Fruit fly (Drosophila melanogaster) whole organism, embryonic: ENCODE measurements around the gene SkpD.

Experiments used
- BEAF-32 ChIP-seq: fragments of 200-800 bp; sonication (Bioruptor generic); optimal IDR thresholded peaks from 3 replicates; lab custom pipeline; 2017; ENCODE audit warnings: missing biosample characterization, missing genetic modification characterization, mild to moderate bottlenecking, moderate library complexity, missing genetic modification reagents
- Blimp-1 ChIP-seq: fragments of 200-800 bp; sonication (Bioruptor generic); optimal IDR thresholded peaks from 3 replicates; lab custom pipeline; 2018; ENCODE audit warnings: missing biosample characterization, missing genetic modification characterization, mild to moderate bottlenecking, moderate library complexity, missing genetic modification reagents
- CG11504 ChIP-seq: fragments of 200-800 bp; sonication (Bioruptor generic); optimal IDR thresholded peaks from 3 replicates; lab custom pipeline; 2019; ENCODE audit warnings: missing biosample characterization, mild to moderate bottlenecking, missing genetic modification characterization, moderate library complexity
- CG11695 ChIP-seq: fragments of 200-800 bp; sonication (Bioruptor generic); IDR thresholded peaks from 3 replicates; pipeline ENCODE4 v1.3.6; 2022; ENCODE audit warnings: missing biosample characterization, missing genetic modification characterization
- CG12236 ChIP-seq: fragments of 200-800 bp; sonication (Bioruptor generic); optimal IDR thresholded peaks from 2 replicates; lab custom pipeline; 2016; ENCODE audit warnings: missing biosample characterization, missing genetic modification characterization
- CG14441 ChIP-seq: fragments of 200-800 bp; sonication (Bioruptor generic); IDR thresholded peaks from 2 replicates; pipeline ENCODE4 v1.3.6; 2022; ENCODE audit warnings: missing biosample characterization, missing genetic modification characterization
- CG1647 ChIP-seq: fragments of 200-800 bp; sonication (Bioruptor generic); optimal IDR thresholded peaks from 3 replicates; lab custom pipeline; 2016; ENCODE audit warnings: missing biosample characterization, missing genetic modification characterization
- CG16813 ChIP-seq: fragments of 200-800 bp; sonication (Bioruptor generic); IDR thresholded peaks from 3 replicates; pipeline ENCODE4 v1.3.6; 2022; ENCODE audit warnings: missing biosample characterization, missing genetic modification characterization; ENCODE audit not compliant: partially characterized antibody
- CG2120 ChIP-seq: fragments of 200-800 bp; sonication (Bioruptor generic); optimal IDR thresholded peaks from 3 replicates; lab custom pipeline; 2016; ENCODE audit warnings: missing biosample characterization, missing genetic modification characterization
- CG2712 ChIP-seq: fragments of 200-800 bp; optimal IDR thresholded peaks from 3 replicates; lab custom pipeline; 2019; ENCODE audit warnings: missing biosample characterization, mild to moderate bottlenecking, missing genetic modification characterization, moderate library complexity
- CG30403 ChIP-seq: fragments of 200-800 bp; sonication (Bioruptor generic); optimal IDR thresholded peaks from 3 replicates; lab custom pipeline; 2016; ENCODE audit warnings: missing biosample characterization, missing genetic modification characterization
- CG3163 ChIP-seq: fragments of 200-800 bp; sonication (Bioruptor generic); optimal IDR thresholded peaks from 3 replicates; lab custom pipeline; 2016; ENCODE audit warnings: missing biosample characterization, missing genetic modification characterization
- CG3281 ChIP-seq: fragments of 200-800 bp; sonication (Bioruptor generic); optimal IDR thresholded peaks from 3 replicates; lab custom pipeline; 2017; ENCODE audit warnings: missing biosample characterization, mild to moderate bottlenecking, missing genetic modification characterization
- CG34422 ChIP-seq: fragments of 200-800 bp; sonication (Bioruptor generic); IDR thresholded peaks from 3 replicates; pipeline ENCODE4 v1.3.6; 2022; ENCODE audit warnings: missing biosample characterization, missing genetic modification characterization
- CG3838 ChIP-seq: fragments of 200-800 bp; sonication (Bioruptor generic); optimal IDR thresholded peaks from 3 replicates; lab custom pipeline; 2016; ENCODE audit warnings: missing biosample characterization, missing genetic modification characterization
- CG43689 ChIP-seq: fragments of 200-800 bp; sonication (Bioruptor generic); IDR thresholded peaks from 2 replicates; pipeline ENCODE4 v1.3.6; 2022; ENCODE audit warnings: missing biosample characterization, missing genetic modification characterization
- CG7357 ChIP-seq: fragments of 200-800 bp; sonication (Bioruptor generic); IDR thresholded peaks from 3 replicates; pipeline ENCODE4 v1.3.6; 2022; ENCODE audit warnings: missing biosample characterization, missing genetic modification characterization
- CG7372 ChIP-seq: fragments of 200-800 bp; sonication (Bioruptor generic); IDR thresholded peaks from 2 replicates; pipeline ENCODE4 v1.3.6; 2022; ENCODE audit warnings: missing biosample characterization, missing genetic modification characterization
- CG7928 ChIP-seq: fragments of 200-800 bp; sonication (Bioruptor generic); optimal IDR thresholded peaks from 2 replicates; lab custom pipeline; 2017; ENCODE audit warnings: missing biosample characterization, mild to moderate bottlenecking, missing genetic modification characterization
- CG7987 ChIP-seq: fragments of 200-800 bp; sonication (Bioruptor generic); optimal IDR thresholded peaks from 2 replicates; lab custom pipeline; 2018; ENCODE audit warnings: missing biosample characterization, mild to moderate bottlenecking, missing genetic modification characterization, moderate library complexity
- CG8089 ChIP-seq: fragments of 200-800 bp; sonication (Bioruptor generic); optimal IDR thresholded peaks from 3 replicates; lab custom pipeline; 2016; ENCODE audit warnings: missing biosample characterization, missing genetic modification characterization
- D19B ChIP-seq: fragments of 200-800 bp; sonication (Bioruptor generic); optimal IDR thresholded peaks from 2 replicates; lab custom pipeline; 2017; ENCODE audit warnings: missing biosample characterization, mild to moderate bottlenecking, missing genetic modification characterization
- Dip3 ChIP-seq: fragments of 200-800 bp; sonication (Bioruptor generic); optimal IDR thresholded peaks from 3 replicates; lab custom pipeline; 2016; ENCODE audit warnings: missing biosample characterization, missing genetic modification characterization
- Gug ChIP-seq: fragments of 200-800 bp; sonication (Bioruptor generic); IDR thresholded peaks from 4 replicates; pipeline ENCODE4 v1.3.6; 2022; ENCODE audit warnings: missing biosample characterization, missing genetic modification characterization
- MBD-R2 ChIP-seq: fragments of 200-800 bp; sonication (Bioruptor generic); IDR thresholded peaks from 2 replicates; pipeline ENCODE4 v1.3.6; 2022; ENCODE audit warnings: missing biosample characterization, missing genetic modification characterization
- Med ChIP-seq: fragments of 200-800 bp; sonication (Bioruptor generic); peaks from one replicate; lab custom pipeline; 2016; ENCODE audit warnings: missing biosample characterization, missing genetic modification characterization, mild to moderate bottlenecking, inconsistent platforms, moderate library complexity
- Meics ChIP-seq: fragments of 200-800 bp; sonication (Bioruptor generic); optimal IDR thresholded peaks from 2 replicates; lab custom pipeline; 2017; ENCODE audit warnings: missing biosample characterization, mild to moderate bottlenecking, missing genetic modification characterization
- Myb ChIP-seq: fragments of 200-800 bp; sonication (Bioruptor generic); optimal IDR thresholded peaks from 2 replicates; lab custom pipeline; 2016; ENCODE audit warnings: missing biosample characterization, missing genetic modification characterization
- Taf1 ChIP-seq: fragments of 200-800 bp; sonication (Bioruptor generic); IDR thresholded peaks from 2 replicates; pipeline ENCODE4 v1.3.6; 2022; ENCODE audit warnings: missing biosample characterization, missing genetic modification characterization
- ara ChIP-seq: fragments of 200-800 bp; sonication (Bioruptor generic); IDR thresholded peaks from 2 replicates; pipeline ENCODE4 v1.3.6; 2022; ENCODE audit warnings: missing biosample characterization, missing genetic modification characterization
- bbx ChIP-seq: fragments of 200-800 bp; sonication (Bioruptor generic); IDR thresholded peaks from 2 replicates; pipeline ENCODE4 v1.3.6; 2022; ENCODE audit warnings: missing biosample characterization, missing genetic modification characterization; ENCODE audit not compliant: partially characterized antibody
- dan ChIP-seq: fragments of 200-800 bp; sonication (Bioruptor generic); IDR thresholded peaks from 2 replicates; pipeline ENCODE4 v1.3.6; 2022; ENCODE audit warnings: missing biosample characterization, missing genetic modification characterization
- dpn ChIP-seq, 2 experiments: fragments of 200-800 bp; sonication (Bioruptor generic); optimal IDR thresholded peaks; 3 replicates each; lab custom pipeline; 2016; ENCODE audit warnings: missing biosample characterization in 2 of 2, missing genetic modification characterization in 2 of 2
- emc ChIP-seq: fragments of 200-800 bp; sonication (Bioruptor generic); optimal IDR thresholded peaks from 2 replicates; lab custom pipeline; 2016; ENCODE audit warnings: missing biosample characterization, missing genetic modification characterization
- gro ChIP-seq: fragments of 200-800 bp; sonication (Bioruptor generic); optimal IDR thresholded peaks from 2 replicates; lab custom pipeline; 2016; ENCODE audit warnings: missing biosample characterization, missing genetic modification characterization
- gt ChIP-seq: fragments of 200-800 bp; sonication (Bioruptor generic); IDR thresholded peaks from 2 replicates; pipeline ENCODE4 v1.3.6; 2022; ENCODE audit warnings: missing biosample characterization, missing genetic modification characterization
- her ChIP-seq: fragments of 200-800 bp; sonication (Bioruptor generic); optimal IDR thresholded peaks from 2 replicates; lab custom pipeline; 2016; ENCODE audit warnings: missing biosample characterization, missing genetic modification characterization
- hkb ChIP-seq, 2 experiments: fragments of 200-800 bp in 1 of 2; fragments of >200 bp in 1 of 2; sonication (Bioruptor generic) in 1 of 2; IDR thresholded peaks in 1 of 2; optimal IDR thresholded peaks in 1 of 2; 2 replicates each; pipeline versions ENCODE4 v1.3.6 to Lab custom; 2017 to 2022; ENCODE audit warnings: missing biosample characterization in 1 of 2, missing genetic modification characterization in 1 of 2
- hth ChIP-seq: fragments of >200 bp; optimal IDR thresholded peaks from 2 replicates; lab custom pipeline; 2017; ENCODE audit warnings: inconsistent platforms
- kni ChIP-seq: fragments of 200-800 bp; sonication (Bioruptor generic); optimal IDR thresholded peaks from 3 replicates; lab custom pipeline; 2017; ENCODE audit warnings: mild to moderate bottlenecking, missing biosample characterization, missing genetic modification reagents, missing genetic modification characterization
- mam ChIP-seq: fragments of 200-800 bp; sonication (Bioruptor generic); optimal IDR thresholded peaks from 3 replicates; lab custom pipeline; 2016; ENCODE audit warnings: missing biosample characterization, missing genetic modification characterization
- odd ChIP-seq: fragments of 200-800 bp; sonication (Bioruptor generic); optimal IDR thresholded peaks from 2 replicates; lab custom pipeline; 2017; ENCODE audit warnings: missing biosample characterization, mild to moderate bottlenecking, missing genetic modification characterization
- pita ChIP-seq: fragments of 200-800 bp; sonication (Bioruptor generic); optimal IDR thresholded peaks from 2 replicates; lab custom pipeline; 2017; ENCODE audit warnings: missing biosample characterization, mild to moderate bottlenecking, missing genetic modification characterization
- sens-2 ChIP-seq: fragments of 200-800 bp; sonication (Bioruptor generic); IDR thresholded peaks from 2 replicates; pipeline ENCODE4 v1.3.6; 2022; ENCODE audit warnings: missing biosample characterization, missing genetic modification characterization
- shn ChIP-seq: fragments of 200-800 bp; sonication (Bioruptor generic); optimal IDR thresholded peaks from 3 replicates; lab custom pipeline; 2016; ENCODE audit warnings: missing biosample characterization, missing genetic modification characterization
- slou ChIP-seq: fragments of 200-800 bp; sonication (Bioruptor generic); optimal IDR thresholded peaks from 3 replicates; lab custom pipeline; 2016; ENCODE audit warnings: missing biosample characterization, missing genetic modification characterization
- sr ChIP-seq: fragments of 200-800 bp; sonication (Bioruptor generic); IDR thresholded peaks from 3 replicates; pipeline ENCODE4 v1.3.6; 2022; ENCODE audit warnings: missing biosample characterization, missing genetic modification characterization
- usp ChIP-seq: fragments of >200 bp; optimal IDR thresholded peaks from 2 replicates; lab custom pipeline; 2017; ENCODE audit warnings: missing biosample characterization, missing genetic modification characterization
- zen2 ChIP-seq: fragments of 200-800 bp; sonication (Bioruptor generic); IDR thresholded peaks from 3 replicates; pipeline ENCODE4 v1.3.6; 2022; ENCODE audit warnings: missing biosample characterization, missing genetic modification characterization; ENCODE audit not compliant: partially characterized antibody
- zf30C ChIP-seq: fragments of 200-800 bp; sonication (Bioruptor generic); optimal IDR thresholded peaks from 3 replicates; lab custom pipeline; 2018; ENCODE audit warnings: missing biosample characterization, mild to moderate bottlenecking, missing genetic modification characterization

SkpD gene

dm6 chrX:19850503-19851094 lies 38.1 kb downstream of the SkpD start (continued):
- TF ChIP-seq CG7372 (GFP tag; lab: Robert Waterston, UW) (peak; percentile 69), CG3163 (GFP tag; lab: Kevin White, UChicago) (peak; percentile 74), CG11695 (GFP tag; lab: Robert Waterston, UW) (peak; percentile 78), Taf1 (no peak), CG2120 (GFP tag; lab: Kevin White, UChicago) (peak; percentile 74), CG30403 (GFP tag; lab: Kevin White, UChicago) (peak; percentile 93), BEAF-32 (no peak), sr (peak; percentile 44; the same call in 1 of the 3 replicates), gro (GFP tag; lab: Kevin White, UChicago) (peak; percentile 45), Myb (GFP tag; lab: Kevin White, UChicago) (peak; percentile 59), CG7987 (GFP tag; lab: Kevin White, UChicago) (peak; percentile 43), Gug (peak; percentile 78), CG2712 (tag; lab: Kevin White, UChicago) (peak; percentile 89), Med (peak; percentile 97), hkb (optimal IDR thresholded peaks at IDR 0.05; lab: Kevin White, UChicago) (no peak), hkb (GFP tag; IDR thresholded peaks at IDR 0.05; lab: Robert Waterston, UW) (peak; percentile 86), usp (GFP tag; lab: Kevin White, UChicago) (no peak), her (GFP tag; lab: Kevin White, UChicago) (peak; percentile 83), Dip3 (GFP tag; lab: Kevin White, UChicago) (peak; percentile 68), kni (GFP tag; lab: Kevin White, UChicago) (peak; percentile 65), CG12236 (peak; percentile 91), MBD-R2 (peak; percentile 31; the same call in 1 of the 2 replicates), dan (peak; percentile 82), CG43689 (peak; percentile 55; the same call in 1 of the 2 replicates), CG16813 (GFP tag; lab: Robert Waterston, UW) (no peak), pita (GFP tag; lab: Kevin White, UChicago) (no peak), gt (GFP tag; lab: Robert Waterston, UW) (peak; percentile 71; the same call in 1 of the 2 replicates), zf30C (GFP tag; lab: Kevin White, UChicago) (peak; percentile 95), Blimp-1 (GFP tag; lab: Kevin White, UChicago) (peak; percentile 92), CG3281 (GFP tag; lab: Kevin White, UChicago) (peak; percentile 63), D19B (peak; percentile 49), CG3838 (peak; percentile 79), emc (GFP tag; lab: Kevin White, UChicago) (peak; percentile 66), bbx (GFP tag; lab: Robert Waterston, UW) (no peak), Meics (GFP tag; lab: Kevin White, UChicago) (peak; percentile 78), CG34422 (GFP tag; lab: Robert Waterston, UW) (peak; percentile 88; the same call in 2 of the 3 replicates), hth (lab: Kevin White, UChicago) (no peak), zen2 (GFP tag; lab: Robert Waterston, UW) (no peak), mam (peak; percentile 83), odd (peak; percentile 77), CG7357 (peak; percentile 76), CG14441 (GFP tag; lab: Robert Waterston, UW) (peak; percentile 84), sens-2 (peak; percentile 83), dpn (GFP tag; optimal IDR thresholded peaks at IDR 0.05; lab: Kevin White, UChicago) (peak; percentile 89 to 91), slou (peak; percentile 71), CG8089 (GFP tag; lab: Kevin White, UChicago) (peak; percentile 95), CG11504 (tag; lab: Kevin White, UChicago) (peak; percentile 93), CG7928 (GFP tag; lab: Kevin White, UChicago) (peak; percentile 33), CG1647 (GFP tag; lab: Kevin White, UChicago) (peak; percentile 89), ara (GFP tag; lab: Robert Waterston, UW) (peak; percentile 90), shn (peak; percentile 73)
